Worm (Caenorhabditis elegans): ENCODE data around the gene srsx-32.
"Not testable (repeated sequence)": the region's sequence is repeated elsewhere in the genome, so short reads cannot be mapped to it uniquely, and the experiment has no call there.

Gene srsx-32

ce11 chrV:7054598-7054997 is 37.4 kb downstream of the srsx-32 start, which contains the start of gene spig-8:
TSS of gene spig-8 (plus strand) at chrV:7054898.
- TF ChIP-seq bed-3 (GFP tag; optimal IDR thresholded peaks at IDR 0.05), result no peak
- TF ChIP-seq cnd-1 (tag; optimal IDR thresholded peaks at IDR 0.05), result no peak
- TF ChIP-seq elt-3 (tag; optimal IDR thresholded peaks at IDR 0.05), result no peak
- no peak for TF ChIP-seq drap-1 (GFP tag; optimal IDR thresholded peaks at IDR 0.05)
- no peak for TF ChIP-seq ceh-39 (tag; optimal IDR thresholded peaks at IDR 0.05)
- TF ChIP-seq lin-13 (tag; optimal IDR thresholded peaks at IDR 0.05), result no peak
- no peak for TF ChIP-seq mab-5 (tag; optimal IDR thresholded peaks at IDR 0.05)
- no peak for TF ChIP-seq sem-2 (GFP tag; optimal IDR thresholded peaks at IDR 0.05)
- TF ChIP-seq tbx-8 (GFP tag; optimal IDR thresholded peaks at IDR 0.05), result no peak
- TF ChIP-seq blmp-1 (tag; optimal IDR thresholded peaks at IDR 0.05), result no peak
- no peak for TF ChIP-seq unc-62 (GFP tag; optimal IDR thresholded peaks at IDR 0.05)
- TF ChIP-seq hlh-1 (tag; optimal IDR thresholded peaks at IDR 0.05), result no peak
- no peak for TF ChIP-seq nhr-28 (tag; optimal IDR thresholded peaks at IDR 0.05)
- TF ChIP-seq ceh-83 (GFP tag; optimal IDR thresholded peaks at IDR 0.05), result no peak
- no peak for TF ChIP-seq pha-4 (tag; optimal IDR thresholded peaks at IDR 0.05)

- TF ChIP-seq sem-2 (GFP tag; optimal IDR thresholded peaks at IDR 0.05); nhr-76 (tag; optimal IDR thresholded peaks at IDR 0.05); sptf-1 (tag; optimal IDR thresholded peaks at IDR 0.05): not testable (repeated sequence)
These were observed 40.6 kb downstream of the srsx-32 start, which contains the start of gene Y57E12AL.2 for ce11 chrV:7057795-7058194. TSS of gene Y57E12AL.2 (plus strand) at chrV:7058095.

DNA sequence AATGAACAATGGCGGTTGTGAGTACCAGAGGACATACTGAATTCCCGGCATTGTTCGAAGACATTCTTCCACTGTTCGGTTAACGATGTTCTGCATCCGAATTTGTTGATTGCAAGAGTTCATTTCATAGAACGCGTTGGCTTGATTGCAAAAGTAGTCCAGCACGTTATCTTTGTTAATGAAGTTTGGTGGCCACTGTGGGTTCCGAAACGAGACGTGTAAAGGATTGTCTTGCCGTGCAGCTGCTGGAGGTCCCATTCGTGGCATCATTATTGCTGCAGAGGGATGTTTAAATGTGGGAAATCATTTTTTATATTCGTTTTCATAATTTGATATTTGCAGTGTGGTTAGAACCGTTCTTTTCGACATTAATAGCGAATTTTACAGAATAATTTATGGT is 42.2 kb downstream of the srsx-32 start, which contains the start of gene mdt-6:
mdt-6 (minus strand) TSS at position 275 of the 400 bp plus-strand sequence.
- TF ChIP-seq hlh-1 (tag; optimal IDR thresholded peaks at IDR 0.05), result no peak
- no peak for TF ChIP-seq lsy-2 (tag; optimal IDR thresholded peaks at IDR 0.05)
- TF ChIP-seq lin-32 (GFP tag; optimal IDR thresholded peaks at IDR 0.05), result no peak
- TF ChIP-seq unc-62 (GFP tag; optimal IDR thresholded peaks at IDR 0.05), result no peak

DNA sequence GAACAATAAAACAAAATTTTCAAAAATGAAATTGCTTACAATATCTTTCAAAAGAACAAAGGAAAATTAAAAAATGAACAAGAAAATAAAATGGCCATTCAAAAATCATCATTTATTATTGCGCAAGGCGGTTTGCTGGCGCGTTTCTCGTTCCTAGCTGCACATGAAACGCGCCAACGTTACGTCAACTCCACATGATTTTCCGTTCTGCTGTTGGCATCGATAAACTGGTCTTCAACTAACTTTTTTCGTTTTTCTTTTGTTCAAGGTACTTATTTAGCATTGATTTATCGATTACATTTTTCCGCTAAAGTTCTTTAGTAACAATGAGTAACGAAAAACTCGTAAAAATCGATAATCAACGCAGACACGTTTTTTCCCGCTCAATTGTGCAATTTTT is 43.2 kb downstream of the srsx-32 start, which contains the start of the genes Y57E12AL.6 and Y57E12AL.1:
Y57E12AL.6 (minus strand) TSS at position 75 of the 400 bp plus-strand sequence.
Y57E12AL.1 (plus strand) TSS at position 135 of the 400 bp plus-strand sequence.
- no peak for TF ChIP-seq ceh-83 (GFP tag; optimal IDR thresholded peaks at IDR 0.05)
- TF ChIP-seq hlh-1 (tag; optimal IDR thresholded peaks at IDR 0.05), result peak; percentile 35
- TF ChIP-seq elt-1 (tag; optimal IDR thresholded peaks at IDR 0.05; ENCODE audit: borderline replicate concordance, insufficient read depth), result no peak
- TF ChIP-seq blmp-1 (tag; optimal IDR thresholded peaks at IDR 0.05), result no peak
- peak; percentile 10 for TF ChIP-seq unc-62 (GFP tag; optimal IDR thresholded peaks at IDR 0.05)
- TF ChIP-seq unc-120 (tag; optimal IDR thresholded peaks at IDR 0.05; ENCODE audit: poor library complexity, severe bottlenecking), result peak; percentile 55
- TF ChIP-seq nhr-237 (tag; optimal IDR thresholded peaks at IDR 0.05), result peak; percentile 67
- peak; percentile 37 for TF ChIP-seq ces-1 (GFP tag; optimal IDR thresholded peaks at IDR 0.05)
- TF ChIP-seq lin-32 (GFP tag; optimal IDR thresholded peaks at IDR 0.05), result peak; percentile 12
- peak; percentile 89 for TF ChIP-seq sptf-1 (tag; optimal IDR thresholded peaks at IDR 0.05)
- peak; percentile 68 for TF ChIP-seq ceh-43 (GFP tag; optimal IDR thresholded peaks at IDR 0.05)
- no peak for TF ChIP-seq unc-39 (tag; optimal IDR thresholded peaks at IDR 0.05)
- TF ChIP-seq ham-2 (GFP tag; optimal IDR thresholded peaks at IDR 0.05), result peak; percentile 14
- TF ChIP-seq bed-3 (GFP tag; optimal IDR thresholded peaks at IDR 0.05), result peak; percentile 39
- TF ChIP-seq cnd-1 (tag; optimal IDR thresholded peaks at IDR 0.05), result peak; percentile 53
- peak; percentile 71 for TF ChIP-seq zip-8 (tag; optimal IDR thresholded peaks at IDR 0.05)
- TF ChIP-seq mep-1 (tag; optimal IDR thresholded peaks at IDR 0.05), result peak; percentile 71
- TF ChIP-seq pha-4 (tag; optimal IDR thresholded peaks at IDR 0.05), result peak; percentile 23
- TF ChIP-seq mab-5 (tag; optimal IDR thresholded peaks at IDR 0.05), result no peak
- peak; percentile 80 for TF ChIP-seq lin-13 (tag; optimal IDR thresholded peaks at IDR 0.05)
- no peak for TF ChIP-seq nhr-28 (tag; optimal IDR thresholded peaks at IDR 0.05)
- TF ChIP-seq mls-2 (tag; optimal IDR thresholded peaks at IDR 0.05), result peak; percentile 72
- peak; percentile 78 for TF ChIP-seq M03D4.4 (tag; optimal IDR thresholded peaks at IDR 0.05)
- peak; percentile 11 for TF ChIP-seq sem-2 (GFP tag; optimal IDR thresholded peaks at IDR 0.05)
- peak; percentile 56 for TF ChIP-seq ceh-39 (tag; optimal IDR thresholded peaks at IDR 0.05)
- TF ChIP-seq lsy-2 (tag; optimal IDR thresholded peaks at IDR 0.05), result peak; percentile 73
- no peak for TF ChIP-seq nhr-2 (tag; optimal IDR thresholded peaks at IDR 0.05)
- peak; percentile 1 for TF ChIP-seq drap-1 (GFP tag; optimal IDR thresholded peaks at IDR 0.05)

DNA sequence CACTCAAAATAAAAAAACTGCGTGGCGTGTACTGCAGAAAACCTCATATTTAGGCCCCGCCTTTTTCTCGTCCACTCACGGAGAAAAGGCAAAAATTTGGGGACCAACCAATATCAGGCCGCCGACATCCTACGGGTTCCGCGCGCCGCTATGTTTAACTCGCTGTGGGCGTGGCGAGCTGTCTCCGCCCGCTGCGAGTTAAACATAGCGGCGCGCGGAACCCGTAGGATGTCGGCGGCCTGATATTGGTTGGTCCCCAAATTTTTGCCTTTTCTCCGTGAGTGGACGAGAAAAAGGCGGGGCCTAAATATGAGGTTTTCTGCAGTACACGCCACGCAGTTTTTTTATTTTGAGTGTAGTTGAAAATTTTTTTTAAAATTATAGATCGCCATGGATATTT is 45.6 kb downstream of the srsx-32 start, which contains the start of gene tmem-258:
tmem-258 (plus strand) TSS at position 385 of the 400 bp plus-strand sequence.
- not testable (repeated sequence) for TF ChIP-seq ceh-43, drap-1, flh-1 (GFP tag; optimal IDR thresholded peaks at IDR 0.05)
